Fruit fly (Drosophila melanogaster): Measurements from ENCODE around the gene CG17097.
A peak's percentile ranks its signal among the peaks of the same experiment; 100 is the strongest.

The CG17097 gene

DNA sequence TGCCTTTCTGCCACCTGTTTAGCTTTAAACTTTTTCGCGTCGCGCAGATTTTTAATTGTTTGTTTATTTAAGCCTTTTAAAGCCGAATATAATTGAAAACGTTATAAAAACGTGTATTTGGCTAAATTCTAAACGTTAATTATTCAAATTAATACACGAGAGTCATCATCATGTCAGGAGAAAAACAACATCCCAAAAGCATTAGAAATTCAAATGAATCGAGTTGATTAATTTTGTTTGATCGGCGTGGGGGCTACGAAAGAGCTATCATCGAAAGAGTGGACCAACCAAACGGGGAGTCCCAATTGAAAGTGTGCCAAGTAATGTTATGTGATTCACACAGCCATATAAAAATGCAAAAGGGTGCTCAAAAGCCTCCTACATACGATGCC, 41.6 kb downstream of the CG17097 start:
- TF ChIP-seq noc (tag; optimal IDR thresholded peaks at IDR 0.05): no peak

DNA sequence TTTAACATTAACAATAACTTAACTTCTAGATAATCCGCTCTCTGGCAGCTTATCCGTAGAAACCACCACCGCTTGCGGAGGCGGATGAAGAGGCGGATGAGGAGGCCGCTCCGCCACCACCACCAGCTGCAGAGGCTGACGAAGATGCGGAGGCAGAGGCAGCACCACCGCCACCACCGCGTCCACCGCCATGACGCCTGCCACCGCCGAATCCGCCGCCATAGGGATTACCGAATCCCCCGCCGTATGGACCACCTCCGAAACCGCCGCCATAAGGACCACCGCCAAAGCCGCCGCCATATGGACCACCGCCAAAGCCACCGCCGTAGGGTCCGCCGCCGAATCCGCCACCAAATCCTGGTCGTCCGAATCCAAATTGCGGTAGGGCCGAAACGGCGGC, 42.5 kb downstream of the CG17097 start:
- no peak for TF ChIP-seq noc (tag; optimal IDR thresholded peaks at IDR 0.05)

- TF ChIP-seq noc (tag; optimal IDR thresholded peaks at IDR 0.05): no peak
These were observed 43.2 kb downstream of the CG17097 start, which contains the start of gene CG7294 for dm6 chr2L:10689221-10690034. Gene CG7294 (minus strand): TSS chr2L:10689271.

dm6 chr2L:10693018-10693417, 46.8 kb downstream of the CG17097 start:
- TF ChIP-seq noc (tag; optimal IDR thresholded peaks at IDR 0.05): no peak

DNA sequence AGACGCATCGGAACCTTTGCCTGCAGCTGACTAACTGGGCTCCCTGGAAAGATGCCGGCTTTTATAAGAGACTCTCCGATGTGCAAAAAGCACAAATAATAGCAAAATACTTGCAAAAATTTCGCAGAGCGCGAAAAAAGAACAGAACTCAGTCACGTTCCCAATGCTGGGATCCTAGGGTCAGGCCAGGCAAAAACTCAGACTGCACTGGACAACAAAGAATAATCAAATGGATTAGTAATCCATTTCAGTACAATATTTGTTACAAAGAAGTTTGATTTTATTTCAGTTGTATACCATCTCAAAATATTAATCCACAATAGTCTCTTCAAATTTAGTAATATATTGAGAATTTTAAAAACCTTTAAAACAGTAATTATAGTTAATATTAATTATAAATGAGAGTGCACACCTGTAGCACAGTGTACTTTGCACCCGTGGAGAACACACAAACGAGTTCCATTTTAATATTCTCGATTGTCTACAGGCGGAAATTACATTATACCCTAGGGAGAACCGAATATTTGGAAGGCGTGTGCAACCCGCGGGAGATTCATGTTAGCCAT, 47.9 kb downstream of the CG17097 start, which contains the start of gene CG17108:
Gene CG17108 (minus strand): TSS at position 51 of the 566 bp plus-strand sequence.
- no peak for TF ChIP-seq noc (tag; optimal IDR thresholded peaks at IDR 0.05)

DNA sequence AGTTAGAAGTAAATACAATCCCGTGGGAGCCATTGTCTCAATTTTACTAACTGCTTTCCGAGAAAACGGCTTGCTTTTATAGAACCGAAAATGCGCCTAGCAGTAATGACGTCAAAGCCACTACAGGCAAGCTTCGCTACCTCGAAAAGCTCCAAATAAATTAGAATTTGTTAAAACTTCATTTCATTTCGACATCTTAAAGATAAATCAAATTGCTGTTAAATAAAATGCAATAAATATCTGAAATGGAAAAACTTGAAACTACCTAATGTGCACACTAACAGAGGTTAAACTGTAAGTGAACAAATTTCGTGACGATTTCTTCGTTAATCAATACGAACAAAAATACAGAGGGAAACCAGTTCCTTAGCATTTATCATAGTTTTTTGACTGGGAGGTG, 51.8 kb downstream of the CG17097 start, which contains the start of gene CG7300:
Gene CG7300 (minus strand): TSS at position 52 of the 400 bp plus-strand sequence.
- TF ChIP-seq noc (tag; optimal IDR thresholded peaks at IDR 0.05): peak; percentile 80

Data from whole organism, larva.